Fruit fly (Drosophila melanogaster): ENCODE results near the gene Rrp46.

The Rrp46 gene

DNA sequence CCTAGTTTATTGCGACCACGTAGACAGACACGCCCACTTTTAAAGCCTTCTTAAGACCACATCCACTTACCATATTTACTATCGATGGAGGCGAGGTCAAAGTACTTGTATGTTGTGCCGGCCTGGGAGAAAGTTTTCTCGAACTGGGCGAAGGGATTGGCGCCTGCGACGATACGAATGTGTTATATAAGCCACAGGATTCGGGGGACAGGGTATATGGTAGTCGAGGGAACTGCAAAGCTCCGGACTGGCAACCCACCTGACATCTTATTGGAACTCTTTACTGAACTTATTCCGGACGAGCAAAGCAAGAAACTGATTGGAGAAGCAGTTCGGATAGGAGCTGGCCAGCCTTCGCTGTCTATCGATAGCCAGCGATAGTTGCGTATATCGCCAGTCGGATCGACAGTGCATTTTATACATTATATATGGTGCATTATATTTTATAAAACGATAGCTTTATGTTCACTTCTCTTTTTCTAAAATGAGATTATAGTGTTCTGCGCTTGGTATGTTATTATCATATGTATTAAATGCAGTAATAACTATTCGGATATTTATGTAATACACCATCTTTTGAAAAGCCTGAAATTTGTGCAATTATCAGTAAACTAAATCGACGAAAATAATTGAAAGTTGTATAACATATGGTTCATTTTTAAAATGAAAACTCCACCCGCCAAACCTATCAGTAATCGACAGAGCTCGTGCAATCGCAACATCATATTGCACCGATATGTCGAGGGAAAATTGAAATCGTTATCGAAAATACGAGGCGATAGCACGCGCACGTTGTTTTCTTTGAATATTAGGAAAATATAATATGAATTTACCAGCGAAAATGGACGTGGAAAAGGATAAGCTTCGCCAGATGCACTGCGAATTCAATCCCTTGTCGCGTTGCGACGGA is at the start of gene Rrp46, which contains the start of gene Irp-1B:
Gene Rrp46 (plus strand): TSS at position 752 of the 910 bp plus-strand sequence.
Gene Irp-1B (minus strand): TSS at position 320 of the 910 bp plus-strand sequence.
- TF ChIP-seq EcR (GFP tag; optimal IDR thresholded peaks at IDR 0.05) (peak; percentile 92), Pif1B (GFP tag; optimal IDR thresholded peaks at IDR 0.05) (no peak), fd96Ca (GFP tag; IDR thresholded peaks at IDR 0.05) (no peak), Ets98B (GFP tag; IDR thresholded peaks at IDR 0.05) (0 out of 2 replicates have a peak, but pooled peaks have one; percentile 21), gl (tag; optimal IDR thresholded peaks at IDR 0.05) (peak; percentile 24)

DNA sequence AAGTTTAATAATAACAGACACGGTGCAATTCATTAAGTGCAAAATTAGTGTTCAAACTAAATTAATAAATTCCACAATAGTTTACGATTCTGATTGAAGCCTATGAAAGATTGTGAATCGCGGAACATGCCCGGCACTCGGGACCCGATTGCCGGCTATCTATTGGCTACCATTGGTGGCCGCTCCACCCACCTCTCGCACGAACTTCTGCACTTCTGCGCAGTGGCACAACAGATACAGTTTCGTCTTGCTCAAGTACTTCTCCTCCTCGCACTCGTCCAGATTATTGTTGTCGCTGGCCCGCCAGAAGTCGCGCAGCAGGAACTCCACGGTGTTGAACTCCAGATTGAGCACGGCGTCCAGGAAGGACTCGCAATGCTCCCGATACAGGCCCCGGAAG is 48.8 kb upstream of the Rrp46 start:
- TF ChIP-seq Snoo (tag; optimal IDR thresholded peaks at IDR 0.05): no peak
- TF ChIP-seq CG14655 (GFP tag; optimal IDR thresholded peaks at IDR 0.05): no peak
- TF ChIP-seq Pif1B (GFP tag; optimal IDR thresholded peaks at IDR 0.05): no peak
- TF ChIP-seq CG8159 (tag; optimal IDR thresholded peaks at IDR 0.05): no peak
- no peak for TF ChIP-seq CG12605 (GFP tag; IDR thresholded peaks at IDR 0.05)
- no peak for TF ChIP-seq CG4496 (GFP tag; IDR thresholded peaks at IDR 0.05)

DNA sequence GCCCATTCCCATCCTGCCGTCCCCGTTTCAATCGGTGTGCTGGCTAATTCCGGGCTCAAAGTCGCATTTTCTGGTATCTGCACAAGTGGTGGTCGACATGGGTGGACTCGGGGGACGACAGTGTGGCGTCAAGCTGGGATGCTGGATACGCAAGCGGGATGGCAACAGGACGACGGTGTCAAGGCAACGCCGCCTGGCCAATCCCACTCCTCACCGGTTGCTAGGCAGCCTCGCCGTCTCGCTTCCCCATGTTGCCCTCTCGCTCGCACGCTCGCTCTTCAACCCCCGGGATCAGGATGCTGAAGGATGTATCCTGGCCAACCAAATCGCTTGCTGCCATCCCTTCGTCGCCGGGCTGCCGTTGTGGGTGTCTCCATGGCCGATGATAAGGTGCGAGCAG is 44.9 kb upstream of the Rrp46 start:
- TF ChIP-seq CG17806 (tag; optimal IDR thresholded peaks at IDR 0.05) (no peak), Ets98B (GFP tag; IDR thresholded peaks at IDR 0.05) (no peak), EcR (GFP tag; optimal IDR thresholded peaks at IDR 0.05) (no peak), CG10348 (GFP tag; IDR thresholded peaks at IDR 0.05) (no peak), Pif1B (GFP tag; optimal IDR thresholded peaks at IDR 0.05) (no peak), CG4496 (GFP tag; IDR thresholded peaks at IDR 0.05) (no peak), CG8301 (tag; optimal IDR thresholded peaks at IDR 0.05) (no peak), D1 (tag; optimal IDR thresholded peaks at IDR 0.05) (no peak), CG14655 (GFP tag; optimal IDR thresholded peaks at IDR 0.05) (no peak), CG15710 (tag; optimal IDR thresholded peaks at IDR 0.05) (no peak)

DNA sequence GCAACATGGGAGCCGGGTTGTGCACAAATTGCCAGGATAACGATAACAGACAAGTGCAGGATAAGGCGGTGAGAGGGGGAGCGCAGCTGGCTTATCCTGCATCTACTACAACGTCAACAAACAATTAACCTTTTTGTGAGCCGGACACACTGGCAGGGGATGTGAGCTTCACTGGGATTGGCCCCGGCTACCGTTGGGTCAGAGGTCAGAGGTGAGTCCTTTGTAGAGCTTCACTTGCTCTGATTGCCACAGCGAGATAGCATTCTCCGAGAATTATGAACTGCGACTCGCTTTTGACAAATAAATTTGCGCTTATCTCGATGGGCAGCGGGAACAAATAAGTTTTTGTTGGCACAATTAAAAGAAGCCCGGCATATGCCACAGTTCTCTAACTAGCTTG is 43.3 kb upstream of the Rrp46 start:
- TF ChIP-seq CG8301 (tag; optimal IDR thresholded peaks at IDR 0.05): no peak

dm6 chr3R:10370495-10370894 is 42.6 kb upstream of the Rrp46 start:
- no peak for TF ChIP-seq CG14655 (GFP tag; optimal IDR thresholded peaks at IDR 0.05)
- no peak for TF ChIP-seq CG8301 (tag; optimal IDR thresholded peaks at IDR 0.05)

DNA sequence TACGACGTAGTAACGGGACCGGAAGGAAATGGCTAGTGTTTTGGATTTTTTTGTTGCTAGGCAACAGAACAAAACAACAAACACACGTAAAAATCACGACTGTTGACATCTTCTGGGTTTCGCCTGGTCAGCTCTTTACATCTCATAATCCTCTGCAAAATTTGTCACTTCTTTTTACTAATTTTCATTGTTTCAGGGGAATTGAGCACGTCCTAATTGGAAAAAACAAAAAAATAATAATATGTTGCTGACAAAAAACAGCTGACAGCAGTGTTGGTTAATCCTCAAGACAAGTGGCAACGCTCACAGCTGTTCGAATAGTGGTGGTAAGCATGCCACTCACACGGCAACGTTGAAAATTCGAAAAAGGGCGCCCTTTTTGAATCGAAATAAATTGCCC is 35.3 kb upstream of the Rrp46 start, which contains the start of gene Rfx:
Gene Rfx (minus strand): TSS at position 220 of the 400 bp plus-strand sequence.
- TF ChIP-seq Pif1B (GFP tag; optimal IDR thresholded peaks at IDR 0.05) (peak; percentile 28), Snoo (tag; optimal IDR thresholded peaks at IDR 0.05) (no peak), gl (tag; optimal IDR thresholded peaks at IDR 0.05) (peak; percentile 47), CG13204 (GFP tag; optimal IDR thresholded peaks at IDR 0.05) (no peak), EcR (GFP tag; optimal IDR thresholded peaks at IDR 0.05) (no peak), CG9948 (tag; optimal IDR thresholded peaks at IDR 0.05) (no peak), CG8301 (tag; optimal IDR thresholded peaks at IDR 0.05) (peak; percentile 35), CG4496 (GFP tag; IDR thresholded peaks at IDR 0.05) (no peak), CG34367 (tag; optimal IDR thresholded peaks at IDR 0.05) (no peak), CG32121 (GFP tag; IDR thresholded peaks at IDR 0.05) (no peak), CG17806 (tag; optimal IDR thresholded peaks at IDR 0.05) (no peak), fd96Ca (GFP tag; IDR thresholded peaks at IDR 0.05) (no peak), Ets98B (GFP tag; IDR thresholded peaks at IDR 0.05) (no peak), D1 (tag; optimal IDR thresholded peaks at IDR 0.05) (peak; percentile 47), Pif1A (GFP tag; optimal IDR thresholded peaks at IDR 0.05) (no peak), rn (GFP tag; IDR thresholded peaks at IDR 0.05) (no peak), CG8159 (tag; optimal IDR thresholded peaks at IDR 0.05) (peak; percentile 42), CG15710 (tag; optimal IDR thresholded peaks at IDR 0.05) (peak; percentile 37), CG14655 (GFP tag; optimal IDR thresholded peaks at IDR 0.05) (no peak), CG10348 (GFP tag; IDR thresholded peaks at IDR 0.05) (no peak), CG12605 (GFP tag; IDR thresholded peaks at IDR 0.05) (no peak)

DNA sequence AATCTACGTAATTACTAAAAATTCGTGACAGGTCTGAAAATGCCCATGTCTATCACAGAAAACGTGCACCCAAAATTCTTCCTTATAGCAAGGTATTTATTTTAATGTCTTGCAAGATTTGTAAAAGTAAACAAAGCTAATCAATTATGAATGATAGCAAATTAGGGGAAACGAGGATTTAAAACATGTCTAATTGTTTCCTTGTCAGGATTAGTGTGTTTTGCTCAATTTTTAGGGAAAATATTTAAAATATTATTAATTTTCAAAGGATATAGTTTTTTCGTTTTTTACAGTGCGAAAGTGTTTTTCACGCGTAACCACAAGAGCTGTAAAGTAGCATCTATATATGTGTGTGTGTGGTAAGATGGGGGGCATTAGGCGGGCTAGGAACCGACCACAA is 34.1 kb upstream of the Rrp46 start:
- TF ChIP-seq gl (tag; optimal IDR thresholded peaks at IDR 0.05) (no peak), CG14655 (GFP tag; optimal IDR thresholded peaks at IDR 0.05) (peak; percentile 24)

DNA sequence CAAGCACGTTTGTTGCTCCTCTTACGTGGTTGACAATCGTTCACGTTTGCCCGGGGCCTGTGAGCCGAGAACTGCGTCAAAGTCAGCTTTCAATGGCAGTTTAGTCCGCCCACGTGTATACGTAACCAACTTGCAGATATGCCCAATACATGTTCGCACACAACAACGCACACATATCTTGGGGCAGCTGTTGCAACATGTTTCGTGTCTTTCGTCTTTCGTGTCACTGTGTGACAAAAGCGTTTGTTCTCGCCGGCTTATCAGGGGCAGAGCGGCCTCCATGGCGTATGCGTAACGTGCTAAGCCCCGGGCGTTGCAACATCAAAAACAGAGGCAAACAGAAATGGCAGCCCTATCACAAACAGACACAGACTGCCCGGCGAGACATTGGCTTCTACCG is 33.7 kb upstream of the Rrp46 start:
- TF ChIP-seq fd96Ca (GFP tag; IDR thresholded peaks at IDR 0.05): no peak
- no peak for TF ChIP-seq CG4496 (GFP tag; IDR thresholded peaks at IDR 0.05)
- no peak for TF ChIP-seq CG8159 (tag; optimal IDR thresholded peaks at IDR 0.05)
- TF ChIP-seq CG34367 (tag; optimal IDR thresholded peaks at IDR 0.05): no peak
- TF ChIP-seq CG17806 (tag; optimal IDR thresholded peaks at IDR 0.05): no peak
- no peak for TF ChIP-seq CG12605 (GFP tag; IDR thresholded peaks at IDR 0.05)
- no peak for TF ChIP-seq Snoo (tag; optimal IDR thresholded peaks at IDR 0.05)
- no peak for TF ChIP-seq CG14655 (GFP tag; optimal IDR thresholded peaks at IDR 0.05)
- TF ChIP-seq Pif1A (GFP tag; optimal IDR thresholded peaks at IDR 0.05): no peak
- no peak for TF ChIP-seq Ets98B (GFP tag; IDR thresholded peaks at IDR 0.05)
- TF ChIP-seq rn (GFP tag; IDR thresholded peaks at IDR 0.05): no peak
- no peak for TF ChIP-seq CG15710 (tag; optimal IDR thresholded peaks at IDR 0.05)
- TF ChIP-seq EcR (GFP tag; optimal IDR thresholded peaks at IDR 0.05): no peak
- no peak for TF ChIP-seq CG13204 (GFP tag; optimal IDR thresholded peaks at IDR 0.05)
- no peak for TF ChIP-seq gl (tag; optimal IDR thresholded peaks at IDR 0.05)
- no peak for TF ChIP-seq CG9948 (tag; optimal IDR thresholded peaks at IDR 0.05)
- no peak for TF ChIP-seq CG8301 (tag; optimal IDR thresholded peaks at IDR 0.05)

Data from whole organism, pupa.